Worm (Caenorhabditis elegans) whole organism, young adult: Measurements from ENCODE around the gene C14E2.6.

ENCODE experiments used
- B0261.1 ChIP-seq: sonication (generic microtip); optimal IDR thresholded peaks from 2 replicates; lab custom pipeline; 2016; ENCODE audit warnings: mild to moderate bottlenecking, missing genetic modification characterization, moderate library complexity, missing compliant biosample characterization
- B0336.3 ChIP-seq: fragments of 200-800 bp; sonication (Bioruptor generic); IDR thresholded peaks from 2 replicates; pipeline ENCODE4 v1.3.6; 2022; ENCODE audit warnings: missing genetic modification characterization, missing compliant biosample characterization
- F49E8.2 ChIP-seq: sonication (generic microtip); optimal IDR thresholded peaks from 3 replicates; lab custom pipeline; 2017; ENCODE audit warnings: missing genetic modification characterization, mild to moderate bottlenecking, missing compliant biosample characterization, antibody characterized with exemption, moderate library complexity; ENCODE audit not compliant: insufficient read depth
- F52B5.7 ChIP-seq: sonication (generic microtip); optimal IDR thresholded peaks from 2 replicates; lab custom pipeline; 2016; ENCODE audit warnings: mild to moderate bottlenecking, missing genetic modification characterization, missing compliant biosample characterization
- K11D2.4 ChIP-seq: fragments of 200-800 bp; sonication (Bioruptor generic); IDR thresholded peaks from 2 replicates; pipeline ENCODE4 v1.3.6; 2022; ENCODE audit warnings: missing genetic modification reagents, missing genetic modification characterization, missing compliant biosample characterization
- Y67H2A.10 ChIP-seq: fragments of 200-800 bp; sonication (Bioruptor generic); conservative IDR thresholded peaks from 2 replicates; pipeline ENCODE4 v1.3.6; 2022; ENCODE audit warnings: missing genetic modification reagents, missing genetic modification characterization, missing compliant biosample characterization
- ZK185.1 ChIP-seq: sonication (generic microtip); optimal IDR thresholded peaks from 2 replicates; lab custom pipeline; 2016; ENCODE audit warnings: mild to moderate bottlenecking, missing genetic modification characterization, missing compliant biosample characterization; ENCODE audit not compliant: poor library complexity, severe bottlenecking
- akir-1 ChIP-seq: fragments of 200-800 bp; sonication (Bioruptor generic); optimal IDR thresholded peaks from 2 replicates; lab custom pipeline; 2018; ENCODE audit warnings: mild to moderate bottlenecking, missing genetic modification characterization, moderate library complexity, missing compliant biosample characterization
- attf-3 ChIP-seq: fragments of 200-800 bp; sonication (Bioruptor generic); conservative IDR thresholded peaks from 2 replicates; pipeline ENCODE4 v1.3.6; 2022; ENCODE audit warnings: missing genetic modification reagents, missing genetic modification characterization, missing compliant biosample characterization
- ceh-58 ChIP-seq: fragments of 200-800 bp; sonication (Bioruptor generic); IDR thresholded peaks from 2 replicates; pipeline ENCODE4 v1.3.6; 2022; ENCODE audit warnings: missing genetic modification characterization, missing compliant biosample characterization
- ceh-79 ChIP-seq: sonication (generic microtip); optimal IDR thresholded peaks from 2 replicates; lab custom pipeline; 2017; ENCODE audit warnings: mild to moderate bottlenecking, missing genetic modification characterization, missing compliant biosample characterization
- ceh-91 ChIP-seq: fragments of 200-800 bp; sonication (Bioruptor generic); IDR thresholded peaks from 2 replicates; pipeline ENCODE4 v1.3.6; 2022; ENCODE audit warnings: missing genetic modification reagents, missing genetic modification characterization, missing compliant biosample characterization
- chd-7 ChIP-seq: sonication (generic microtip); optimal IDR thresholded peaks from 2 replicates; lab custom pipeline; 2016; ENCODE audit warnings: mild to moderate bottlenecking, missing genetic modification characterization, moderate library complexity, missing compliant biosample characterization
- dox-1 ChIP-seq: fragments of 200-800 bp; sonication (Bioruptor generic); IDR thresholded peaks from 2 replicates; pipeline ENCODE4 v1.3.6; 2022; ENCODE audit warnings: missing genetic modification reagents, missing genetic modification characterization, missing compliant biosample characterization
- ekl-4 ChIP-seq: fragments of 200-800 bp; sonication (Bioruptor generic); IDR thresholded peaks from 2 replicates; pipeline ENCODE4 v1.3.6; 2022; ENCODE audit warnings: missing genetic modification reagents, missing genetic modification characterization, missing compliant biosample characterization
- gei-17 ChIP-seq: fragments of 200-800 bp; sonication (Bioruptor generic); optimal IDR thresholded peaks from 2 replicates; lab custom pipeline; 2018; ENCODE audit warnings: mild to moderate bottlenecking, missing genetic modification characterization, missing compliant biosample characterization
- him-1 ChIP-seq: sonication (generic microtip); optimal IDR thresholded peaks from 2 replicates; lab custom pipeline; 2016; ENCODE audit warnings: missing genotype, missing genetic modification reagents, missing genetic modification characterization, missing compliant biosample characterization
- hmg-1.2 ChIP-seq: fragments of 200-800 bp; sonication (Bioruptor generic); IDR thresholded peaks from 2 replicates; pipeline ENCODE4 v1.3.6; 2022; ENCODE audit warnings: missing genetic modification reagents, missing genetic modification characterization, missing compliant biosample characterization
- hmg-20 ChIP-seq: fragments of 200-800 bp; sonication (Bioruptor generic); IDR thresholded peaks from 2 replicates; pipeline ENCODE4 v1.3.6; 2022; ENCODE audit warnings: missing genetic modification reagents, missing genetic modification characterization, missing compliant biosample characterization
- hrde-1 ChIP-seq: sonication (generic microtip); optimal IDR thresholded peaks from 2 replicates; lab custom pipeline; 2016; ENCODE audit warnings: missing genetic modification characterization, mild to moderate bottlenecking, missing compliant biosample characterization, moderate library complexity, missing genotype, missing genetic modification reagents, borderline replicate concordance
- hsf-1 ChIP-seq: fragments of 200-800 bp; sonication (Bioruptor generic); IDR thresholded peaks from 2 replicates; pipeline ENCODE4 v1.3.6; 2022; ENCODE audit warnings: missing genetic modification reagents, missing genetic modification characterization, missing compliant biosample characterization
- let-526 ChIP-seq: fragments of 200-800 bp; sonication (Bioruptor generic); IDR thresholded peaks from 2 replicates; pipeline ENCODE4 v1.3.6; 2022; ENCODE audit warnings: missing genetic modification reagents, missing genetic modification characterization, missing compliant biosample characterization
- lin-40 ChIP-seq: sonication (generic microtip); optimal IDR thresholded peaks from 2 replicates; lab custom pipeline; 2016; ENCODE audit warnings: missing genetic modification characterization, mild to moderate bottlenecking, missing compliant biosample characterization, missing genotype, missing genetic modification reagents
- lir-1 ChIP-seq: fragments of 200-800 bp; sonication (Bioruptor generic); conservative IDR thresholded peaks from 2 replicates; pipeline ENCODE4 v1.3.6; 2022; ENCODE audit warnings: missing genetic modification reagents, missing genetic modification characterization, missing compliant biosample characterization
- madf-3 ChIP-seq: fragments of 200-800 bp; sonication (Bioruptor generic); IDR thresholded peaks from 2 replicates; pipeline ENCODE4 v1.3.6; 2022; ENCODE audit warnings: missing genetic modification reagents, missing genetic modification characterization, missing compliant biosample characterization
- madf-6 ChIP-seq: fragments of 200-800 bp; sonication (Bioruptor generic); IDR thresholded peaks from 2 replicates; pipeline ENCODE4 v1.3.6; 2022; ENCODE audit warnings: missing genetic modification reagents, missing genetic modification characterization, missing compliant biosample characterization
- madf-8 ChIP-seq: fragments of 200-800 bp; sonication (Bioruptor generic); conservative IDR thresholded peaks from 2 replicates; pipeline ENCODE4 v1.3.6; 2022; ENCODE audit warnings: missing genetic modification reagents, missing genetic modification characterization, missing compliant biosample characterization
- mcd-1 ChIP-seq: fragments of 200-800 bp; sonication (Bioruptor generic); IDR thresholded peaks from 2 replicates; pipeline ENCODE4 v1.3.6; 2022; ENCODE audit warnings: missing genetic modification reagents, missing genetic modification characterization, missing compliant biosample characterization
- mes-4 ChIP-seq: sonication (generic microtip); optimal IDR thresholded peaks from 2 replicates; lab custom pipeline; 2016; ENCODE audit warnings: missing genotype, missing genetic modification characterization, missing compliant biosample characterization
- mxl-1 ChIP-seq: sonication (generic microtip); optimal IDR thresholded peaks from 2 replicates; lab custom pipeline; 2016; ENCODE audit warnings: missing genetic modification characterization, missing compliant biosample characterization
- nhr-179 ChIP-seq: sonication (generic microtip); optimal IDR thresholded peaks from 2 replicates; lab custom pipeline; 2016; ENCODE audit warnings: mild to moderate bottlenecking, missing genetic modification characterization, missing compliant biosample characterization
- nhr-80 ChIP-seq: sonication (generic microtip); optimal IDR thresholded peaks from 2 replicates; lab custom pipeline; 2016; ENCODE audit warnings: missing genetic modification characterization, missing compliant biosample characterization
- nhr-90 ChIP-seq: sonication (generic microtip); optimal IDR thresholded peaks from 2 replicates; lab custom pipeline; 2016; ENCODE audit warnings: missing genotype, mild to moderate bottlenecking, missing genetic modification characterization, missing compliant biosample characterization
- pha-4 ChIP-seq: fragments of 150-350 bp; sonication (generic microtip); optimal IDR thresholded peaks from 2 replicates; lab custom pipeline; 2014; ENCODE audit warnings: missing biosample characterization, missing genetic modification reagents, missing genetic modification characterization
- rcor-1 ChIP-seq: fragments of 200-800 bp; sonication (Bioruptor generic); IDR thresholded peaks from 2 replicates; pipeline ENCODE4 v1.3.6; 2022; ENCODE audit warnings: missing genetic modification reagents, missing genetic modification characterization, missing compliant biosample characterization
- repo-1 ChIP-seq: sonication (generic microtip); optimal IDR thresholded peaks from 2 replicates; lab custom pipeline; 2017; ENCODE audit warnings: mild to moderate bottlenecking, missing genetic modification characterization, missing compliant biosample characterization
- sdz-38 ChIP-seq: sonication (generic microtip); optimal IDR thresholded peaks from 2 replicates; lab custom pipeline; 2016; ENCODE audit warnings: missing genotype, missing genetic modification characterization, missing compliant biosample characterization
- snpc-1.1 ChIP-seq: sonication (generic microtip); optimal IDR thresholded peaks from 2 replicates; lab custom pipeline; 2017; ENCODE audit warnings: missing genetic modification characterization, mild to moderate bottlenecking, missing compliant biosample characterization, antibody characterized with exemption, moderate library complexity, missing genotype, missing genetic modification reagents; ENCODE audit not compliant: insufficient read depth
- snpc-1.3 ChIP-seq: sonication (generic microtip); optimal IDR thresholded peaks from 2 replicates; lab custom pipeline; 2017; ENCODE audit warnings: missing genetic modification characterization, mild to moderate bottlenecking, missing compliant biosample characterization, antibody characterized with exemption, moderate library complexity, missing genotype, missing genetic modification reagents; ENCODE audit not compliant: insufficient read depth
- snpc-3.4 ChIP-seq: sonication (generic microtip); optimal IDR thresholded peaks from 2 replicates; lab custom pipeline; 2017; ENCODE audit warnings: missing genetic modification characterization, mild to moderate bottlenecking, missing compliant biosample characterization, antibody characterized with exemption, moderate library complexity, missing genotype, missing genetic modification reagents
- snpc-4 ChIP-seq, 5 experiments: fragments of 150-350 bp in 1 of 5; sonication (generic microtip) in 4 of 5; optimal IDR thresholded peaks; 2 replicates each; lab custom pipeline; 2014 to 2018; ENCODE audit warnings: missing genetic modification characterization in 5 of 5, missing biosample characterization in 3 of 5, antibody characterized with exemption in 2 of 5, mild to moderate bottlenecking in 2 of 5, missing compliant biosample characterization in 2 of 5, missing genotype in 2 of 5, moderate library complexity in 2 of 5, missing genetic modification reagents in 1 of 5
- unc-130 ChIP-seq: sonication (generic microtip); optimal IDR thresholded peaks from 2 replicates; lab custom pipeline; 2016; ENCODE audit warnings: missing genetic modification reagents, missing genetic modification characterization, missing compliant biosample characterization
- zim-3 ChIP-seq: sonication (generic microtip); optimal IDR thresholded peaks from 2 replicates; lab custom pipeline; 2017; ENCODE audit warnings: mild to moderate bottlenecking, missing genetic modification characterization, moderate library complexity, missing compliant biosample characterization
- ztf-18 ChIP-seq: sonication (generic microtip); optimal IDR thresholded peaks from 2 replicates; lab custom pipeline; 2016; ENCODE audit warnings: missing genotype, mild to moderate bottlenecking, missing genetic modification characterization, missing compliant biosample characterization
- ztf-25 ChIP-seq: fragments of 200-800 bp; sonication (Bioruptor generic); IDR thresholded peaks from 2 replicates; pipeline ENCODE4 v1.3.6; 2022; ENCODE audit warnings: missing genetic modification reagents, missing genetic modification characterization, missing compliant biosample characterization
- ztf-26 ChIP-seq: sonication (generic microtip); optimal IDR thresholded peaks from 2 replicates; lab custom pipeline; 2017; ENCODE audit warnings: missing genetic modification characterization, missing compliant biosample characterization
- ztf-6 ChIP-seq: fragments of 200-800 bp; sonication (Bioruptor generic); IDR thresholded peaks from 2 replicates; pipeline ENCODE4 v1.3.6; 2022; ENCODE audit warnings: missing genetic modification reagents, missing genetic modification characterization, missing compliant biosample characterization

Gene C14E2.6

DNA sequence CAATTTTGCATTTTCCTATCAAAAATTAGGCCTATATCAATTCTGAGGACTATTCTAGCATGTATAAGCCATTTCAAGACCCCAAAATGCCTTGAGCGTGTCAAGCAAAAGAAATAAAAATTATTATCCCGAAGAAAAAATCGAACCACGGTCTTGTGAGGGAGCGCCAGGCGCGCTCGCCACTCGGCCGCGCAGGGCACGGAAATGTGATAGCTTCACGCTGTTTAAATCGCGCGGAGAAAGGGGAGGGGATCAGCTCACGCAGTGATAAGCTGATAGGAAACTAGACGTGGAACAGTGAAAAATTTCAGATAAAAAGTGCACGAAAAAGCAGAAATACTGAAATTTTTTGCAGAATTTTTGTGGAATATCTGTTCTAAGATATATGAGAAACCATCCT, 7.9 kb upstream of the C14E2.6 start:
- TF ChIP-seq sdz-38 (no peak), ceh-91 (GFP tag; lab: Robert Waterston, UW) (no peak), ztf-25 (peak; percentile 76; the same call in 1 of the 2 replicates), ceh-58 (GFP tag; lab: Robert Waterston, UW) (no peak), rcor-1 (GFP tag; lab: Robert Waterston, UW) (peak; percentile 64), chd-7 (tag; lab: Kevin White, UChicago) (peak; percentile 69), snpc-1.3 (tag; lab: Kevin White, UChicago) (peak; percentile 89), lir-1 (GFP tag; lab: Robert Waterston, UW) (0 out of 2 replicates have a peak, but pooled peaks have one; percentile 33), ekl-4 (GFP tag; lab: Robert Waterston, UW) (0 out of 2 replicates have a peak, but pooled peaks have one; percentile 32), nhr-90 (peak; percentile 88), akir-1 (no peak), mcd-1 (GFP tag; lab: Robert Waterston, UW) (peak; percentile 36; the same call in 1 of the 2 replicates), ztf-18 (peak; percentile 61), lin-40 (tag; lab: Kevin White, UChicago) (no peak), hsf-1 (GFP tag; lab: Robert Waterston, UW) (peak; percentile 23; the same call in 1 of the 2 replicates), attf-3 (no peak), F49E8.2 (tag; lab: Kevin White, UChicago) (peak; percentile 31), B0336.3 (GFP tag; lab: Robert Waterston, UW) (peak; percentile 59; the same call in 1 of the 2 replicates), nhr-80 (tag; lab: Kevin White, UChicago) (peak; percentile 2), ztf-26 (peak; percentile 64), ceh-79 (tag; lab: Kevin White, UChicago) (peak; percentile 68), hrde-1 (tag; lab: Kevin White, UChicago) (peak; percentile 40), let-526 (GFP tag; lab: Robert Waterston, UW) (0 out of 2 replicates have a peak, but pooled peaks have one; percentile 30), hmg-1.2 (GFP tag; lab: Robert Waterston, UW) (peak; percentile 78), nhr-179 (tag; lab: Kevin White, UChicago) (peak; percentile 36), zim-3 (tag; lab: Kevin White, UChicago) (peak; percentile 83), K11D2.4 (GFP tag; lab: Robert Waterston, UW) (peak; percentile 64), mxl-1 (tag; lab: Kevin White, UChicago) (peak; percentile 70), snpc-4 (GFP tag; optimal IDR thresholded peaks at IDR 0.05; lab: Kevin White, UChicago) (peak; percentile 56), snpc-4 (tag; optimal IDR thresholded peaks at IDR 0.05; lab: Kevin White, UChicago) (peak in 3 of 4 experiments; percentile 63 to 71 (median 70)), ztf-6 (GFP tag; lab: Robert Waterston, UW) (no peak), pha-4 (no peak), snpc-1.1 (peak; percentile 62), repo-1 (peak; percentile 35), dox-1 (peak; percentile 73), B0261.1 (peak; percentile 96), madf-8 (no peak), unc-130 (peak; percentile 45), mes-4 (tag; lab: Kevin White, UChicago) (peak; percentile 43), him-1 (tag; lab: Kevin White, UChicago) (peak; percentile 93), gei-17 (GFP tag; lab: Kevin White, UChicago) (peak; percentile 47), madf-6 (GFP tag; lab: Robert Waterston, UW) (peak; percentile 46; the same call in 1 of the 2 replicates), madf-3 (no peak), F52B5.7 (tag; lab: Kevin White, UChicago) (peak; percentile 71), snpc-3.4 (tag; lab: Kevin White, UChicago) (peak; percentile 57), ZK185.1 (tag; lab: Kevin White, UChicago) (no peak), Y67H2A.10 (GFP tag; lab: Robert Waterston, UW) (no peak), hmg-20 (0 out of 2 replicates have a peak, but pooled peaks have one; percentile 14)
